Fruit fly (Drosophila melanogaster): Measurements from ENCODE around the gene nom.

nom gene

dm6 chr3R:8694110-8694826 is 28.7 kb upstream of the nom start (continued):
- TF ChIP-seq Ets21C (GFP tag; optimal IDR thresholded peaks at IDR 0.05) (no peak), OdsH (GFP tag; optimal IDR thresholded peaks at IDR 0.05) (peak; percentile 64), fd85E (GFP tag; optimal IDR thresholded peaks at IDR 0.05) (peak; percentile 21), Sox15 (GFP tag; optimal IDR thresholded peaks at IDR 0.05) (no peak), Sox14 (GFP tag; optimal IDR thresholded peaks at IDR 0.05) (peak; percentile 9), CG6163 (GFP tag; IDR thresholded peaks at IDR 0.05) (peak; percentile 98), CG11902 (GFP tag; optimal IDR thresholded peaks at IDR 0.05) (no peak), CG8632 (GFP tag; optimal IDR thresholded peaks at IDR 0.05) (peak; percentile 73), CG3919 (GFP tag; optimal IDR thresholded peaks at IDR 0.05) (peak; percentile 80), achi (GFP tag; optimal IDR thresholded peaks at IDR 0.05) (peak; percentile 79), cyc (GFP tag; optimal IDR thresholded peaks at IDR 0.05) (no peak), Eip78C (GFP tag) (no peak), fd59A (GFP tag; optimal IDR thresholded peaks at IDR 0.05) (peak; percentile 42), CG10631 (GFP tag; optimal IDR thresholded peaks at IDR 0.05) (peak; percentile 47), Hr39 (GFP tag; optimal IDR thresholded peaks at IDR 0.05) (no peak), dac (GFP tag; optimal IDR thresholded peaks at IDR 0.05) (peak; percentile 62), net (GFP tag; optimal IDR thresholded peaks at IDR 0.05) (peak; percentile 91), Hr4 (GFP tag; optimal IDR thresholded peaks at IDR 0.05) (peak; percentile 65), CG7368 (GFP tag; optimal IDR thresholded peaks at IDR 0.05) (peak; percentile 84), Gug (GFP tag; IDR thresholded peaks at IDR 0.05) (peak; percentile 80), eg (GFP tag; IDR thresholded peaks at IDR 0.05) (peak; percentile 99), CG11762 (GFP tag; optimal IDR thresholded peaks at IDR 0.05; ENCODE audit: insufficient read depth) (peak; percentile 72), vri (GFP tag; optimal IDR thresholded peaks at IDR 0.05) (peak; percentile 56), CG15336 (GFP tag; IDR thresholded peaks at IDR 0.05) (peak; percentile 91), CG8119 (GFP tag; IDR thresholded peaks at IDR 0.05) (peak; percentile 94), CG31627 (GFP tag; optimal IDR thresholded peaks at IDR 0.05) (no peak)

- TF ChIP-seq CG6808 (GFP tag; optimal IDR thresholded peaks at IDR 0.05) (no peak), fkh (GFP tag; optimal IDR thresholded peaks at IDR 0.05) (no peak), CG15336 (GFP tag; IDR thresholded peaks at IDR 0.05) (no peak), Sox14 (GFP tag; optimal IDR thresholded peaks at IDR 0.05) (no peak), Hr4 (GFP tag; optimal IDR thresholded peaks at IDR 0.05) (no peak), fd59A (GFP tag; optimal IDR thresholded peaks at IDR 0.05) (no peak), Smox (GFP tag; optimal IDR thresholded peaks at IDR 0.05) (no peak), CG10669 (GFP tag; optimal IDR thresholded peaks at IDR 0.05) (no peak), CG8119 (GFP tag; IDR thresholded peaks at IDR 0.05) (no peak), Eip78C (GFP tag) (no peak)
Observed at dm6 chr3R:8697772-8698259, 25.2 kb upstream of the nom start, which contains the start of gene hb. hb (minus strand) TSS chr3R:8697822.

- TF ChIP-seq Sox14 (GFP tag; optimal IDR thresholded peaks at IDR 0.05), result no peak
- TF ChIP-seq CG3919 (GFP tag; optimal IDR thresholded peaks at IDR 0.05), result no peak
- TF ChIP-seq achi (GFP tag; optimal IDR thresholded peaks at IDR 0.05), result no peak
- TF ChIP-seq CG8632 (GFP tag; optimal IDR thresholded peaks at IDR 0.05), result no peak
- no peak for TF ChIP-seq CG16779 (tag; optimal IDR thresholded peaks at IDR 0.05)
- no peak for TF ChIP-seq Smox (GFP tag; optimal IDR thresholded peaks at IDR 0.05)
- no peak for TF ChIP-seq OdsH (GFP tag; optimal IDR thresholded peaks at IDR 0.05)
- TF ChIP-seq Sox102F (GFP tag; optimal IDR thresholded peaks at IDR 0.05), result no peak
- TF ChIP-seq Ets21C (GFP tag; optimal IDR thresholded peaks at IDR 0.05), result no peak
- TF ChIP-seq CG1621 (tag; optimal IDR thresholded peaks at IDR 0.05), result no peak
- TF ChIP-seq CG10631 (GFP tag; optimal IDR thresholded peaks at IDR 0.05), result no peak
- no peak for TF ChIP-seq spab (GFP tag; optimal IDR thresholded peaks at IDR 0.05)
- no peak for TF ChIP-seq pdm3 (GFP tag; optimal IDR thresholded peaks at IDR 0.05)
- no peak for TF ChIP-seq CG6163 (GFP tag; IDR thresholded peaks at IDR 0.05)
- TF ChIP-seq dac (GFP tag; optimal IDR thresholded peaks at IDR 0.05), result no peak
- no peak for TF ChIP-seq Eip93F (GFP tag; optimal IDR thresholded peaks at IDR 0.05)
- no peak for TF ChIP-seq CG4318 (GFP tag; optimal IDR thresholded peaks at IDR 0.05)
Observed at dm6 chr3R:8699230-8699629, 23.7 kb upstream of the nom start.

Data from whole organism, prepupa.